Worm (Caenorhabditis elegans) whole organism, late embryonic: Measurements from ENCODE around the gene ZC132.3.

Source experiments
- T23F11.4 ChIP-seq: fragments of 200-800 bp; sonication (Bioruptor generic); optimal IDR thresholded peaks from 2 replicates; lab custom pipeline; 2018; ENCODE audit warnings: mild to moderate bottlenecking, missing genetic modification characterization, missing compliant biosample characterization
- Y22D7AL.16 ChIP-seq: sonication (generic microtip); optimal IDR thresholded peaks from 2 replicates; lab custom pipeline; 2016; ENCODE audit warnings: missing genetic modification characterization, missing compliant biosample characterization
- ama-1 ChIP-seq: fragments of 150-350 bp; optimal IDR thresholded peaks from 2 replicates; lab custom pipeline; 2014
- ceh-14 ChIP-seq: sonication (generic microtip); optimal IDR thresholded peaks from 2 replicates; lab custom pipeline; 2016; ENCODE audit warnings: missing genotype, missing genetic modification characterization, missing compliant biosample characterization
- dmd-4 ChIP-seq: sonication (generic microtip); optimal IDR thresholded peaks from 2 replicates; lab custom pipeline; 2016; ENCODE audit warnings: borderline replicate concordance, missing genetic modification characterization, missing compliant biosample characterization
- fkh-10 ChIP-seq: fragments of 150-350 bp; optimal IDR thresholded peaks from 2 replicates; lab custom pipeline; 2014; ENCODE audit warnings: missing biosample characterization, missing genetic modification reagents, missing genetic modification characterization
- lin-11 ChIP-seq: fragments of 200-800 bp; sonication (Bioruptor generic); optimal IDR thresholded peaks from 2 replicates; lab custom pipeline; 2018; ENCODE audit warnings: mild to moderate bottlenecking, missing genetic modification characterization, missing compliant biosample characterization
- odd-2 ChIP-seq: sonication (generic microtip); optimal IDR thresholded peaks from 2 replicates; lab custom pipeline; 2017; ENCODE audit warnings: antibody characterized with exemption, mild to moderate bottlenecking, missing genetic modification characterization, missing compliant biosample characterization
- sdc-2 ChIP-seq: sonication (generic microtip); optimal IDR thresholded peaks from 2 replicates; lab custom pipeline; 2016; ENCODE audit warnings: missing genotype, missing genetic modification characterization, missing compliant biosample characterization
- tbx-2 ChIP-seq: sonication (generic microtip); optimal IDR thresholded peaks from 2 replicates; lab custom pipeline; 2016; ENCODE audit warnings: missing genetic modification characterization, missing compliant biosample characterization
- zip-5 ChIP-seq: sonication (generic microtip); optimal IDR thresholded peaks from 2 replicates; lab custom pipeline; 2016; ENCODE audit warnings: missing genetic modification characterization, missing compliant biosample characterization
- ztf-16 ChIP-seq: sonication (generic microtip); optimal IDR thresholded peaks from 2 replicates; lab custom pipeline; 2017; ENCODE audit warnings: missing genetic modification characterization, missing compliant biosample characterization

DNA sequence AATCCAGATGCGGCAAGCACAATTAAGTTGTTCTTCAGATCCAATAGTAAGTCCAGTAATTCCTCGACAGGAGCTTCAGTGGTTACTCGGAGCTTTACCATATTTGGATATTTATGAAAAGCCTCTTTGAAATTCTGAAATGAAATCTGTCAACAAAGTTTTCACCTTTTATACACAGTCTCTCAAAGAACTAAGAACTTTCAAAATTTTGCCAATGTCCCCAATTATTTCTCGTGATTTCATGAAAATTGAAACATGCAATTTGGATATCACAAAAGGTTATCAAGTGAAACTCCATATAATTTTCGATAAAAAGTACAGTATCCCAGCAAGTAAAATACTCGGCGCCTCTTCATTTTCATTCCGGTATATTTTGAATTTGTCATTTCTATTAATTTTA lies 3.7 kb downstream of the ZC132.3 start, which contains the start of gene F47D2.11:
- TF ChIP-seq ama-1 (lab: Kevin White, UChicago) (no peak), zip-5 (no peak), Y22D7AL.16 (tag; lab: Kevin White, UChicago) (no peak), T23F11.4 (GFP tag; lab: Kevin White, UChicago) (no peak), fkh-10 (GFP tag; lab: Kevin White, UChicago) (no peak), dmd-4 (tag; lab: Kevin White, UChicago) (no peak), odd-2 (tag; lab: Kevin White, UChicago) (no peak), ztf-16 (tag; lab: Kevin White, UChicago) (no peak), sdc-2 (tag; lab: Kevin White, UChicago) (no peak), ceh-14 (tag; lab: Kevin White, UChicago) (no peak), tbx-2 (tag; lab: Kevin White, UChicago) (no peak), lin-11 (tag; lab: Kevin White, UChicago) (no peak)
